Fruit fly (Drosophila melanogaster) S2 (cell line): ENCODE data around the gene Or1a.

Experiments
- CG8478 ChIP-seq: fragments of >200 bp; optimal IDR thresholded peaks from 2 replicates; lab custom pipeline; 2018
- CTCF ChIP-seq, 2 experiments: fragments of >200 bp; optimal IDR thresholded peaks; 2 replicates each; lab custom pipeline; 2018

The Or1a gene

DNA sequence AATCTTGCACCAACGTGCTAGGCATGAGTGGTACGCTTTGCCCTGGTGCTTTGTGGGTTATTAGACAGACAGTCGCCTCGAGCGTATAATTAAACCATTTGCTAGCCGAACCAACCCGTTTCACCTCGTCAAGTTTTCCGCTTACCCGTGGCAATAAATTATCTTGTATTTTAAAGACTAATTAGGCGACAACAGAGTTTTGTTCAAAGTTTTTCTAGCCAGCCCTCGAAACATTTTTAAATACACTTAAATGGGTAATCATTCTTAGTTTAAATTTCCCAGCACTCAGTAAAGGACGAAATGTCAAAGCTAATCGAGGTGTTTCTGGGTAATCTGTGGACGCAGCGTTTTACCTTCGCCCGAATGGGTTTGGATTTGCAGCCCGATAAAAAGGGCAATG lies at the start of gene Or1a:
Gene Or1a (plus strand): TSS at position 301 of the 400 bp plus-strand sequence.
- TF ChIP-seq CTCF (optimal IDR thresholded peaks at IDR 0.05; lab: Kevin White, UChicago) (no peak), CG8478 (lab: Kevin White, UChicago) (no peak)

DNA sequence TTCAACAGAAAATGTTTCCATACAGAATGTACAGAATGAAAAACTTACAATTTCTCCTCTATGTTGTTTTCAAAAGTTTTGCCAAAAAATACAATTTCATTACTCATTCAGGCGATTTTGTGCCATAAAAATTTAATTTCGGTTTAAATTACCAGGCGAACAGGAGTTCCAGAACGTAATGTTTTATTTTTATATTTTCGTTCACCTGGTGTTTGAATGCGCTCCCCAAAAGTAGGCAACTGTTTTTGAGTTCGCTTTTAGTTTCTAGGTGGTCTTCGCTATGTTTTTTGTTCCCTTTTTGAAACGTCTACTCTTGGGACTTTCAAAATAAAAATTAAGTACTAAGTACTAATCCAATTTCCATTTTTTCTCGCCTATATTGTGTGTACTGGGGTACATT lies 49.2 kb upstream of the Or1a start:
- no peak for TF ChIP-seq CG8478 (lab: Kevin White, UChicago)
- TF ChIP-seq CTCF (optimal IDR thresholded peaks at IDR 0.05; lab: Kevin White, UChicago) = no peak

DNA sequence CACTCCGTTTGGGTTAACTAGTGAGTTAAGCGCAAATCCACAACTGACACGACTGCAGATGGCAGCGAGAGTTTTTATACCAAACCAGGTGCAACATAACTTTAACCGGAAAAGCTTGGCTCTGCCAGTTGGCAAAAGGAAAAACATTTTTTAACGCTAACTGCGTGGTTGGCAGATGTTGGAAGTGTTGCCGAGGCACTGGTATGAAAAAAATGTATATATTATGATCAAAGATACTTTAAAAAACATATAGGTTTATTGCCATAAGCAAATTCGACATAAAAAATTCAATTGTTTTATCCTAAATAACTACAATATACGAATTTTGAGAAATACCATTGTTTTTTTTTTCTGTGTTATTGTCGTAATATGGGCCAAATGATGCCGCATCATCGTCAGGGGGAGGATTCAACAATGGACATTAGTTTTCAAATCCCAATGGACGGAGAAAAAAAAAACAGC lies 47.9 kb upstream of the Or1a start, which contains the start of gene CG13376:
Gene CG13376 (minus strand): TSS at position 51 of the 462 bp plus-strand sequence.
- TF ChIP-seq CG8478 (lab: Kevin White, UChicago) (no peak), CTCF (optimal IDR thresholded peaks at IDR 0.05; lab: Kevin White, UChicago) (no peak)

DNA sequence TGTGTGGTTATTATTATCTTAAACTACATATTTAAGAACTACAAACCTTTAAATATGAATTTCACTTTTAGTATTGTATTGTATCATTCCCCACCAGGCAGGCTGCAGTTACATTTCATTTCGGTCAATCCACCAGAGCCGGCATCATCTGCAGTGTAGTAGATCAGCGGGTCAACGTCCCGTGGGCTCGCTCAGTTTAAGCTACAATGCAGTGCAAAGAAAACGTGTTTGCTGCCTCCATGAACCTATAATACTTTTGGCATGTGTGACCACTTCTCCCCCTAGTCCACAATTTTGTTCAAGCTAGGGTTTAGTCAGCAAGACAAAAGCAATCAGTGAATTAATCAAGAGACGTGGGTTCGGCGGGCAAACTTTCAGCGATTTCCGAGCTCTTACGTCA lies 46.9 kb upstream of the Or1a start:
- no peak for TF ChIP-seq CTCF (optimal IDR thresholded peaks at IDR 0.05; lab: Kevin White, UChicago)
- TF ChIP-seq CG8478 (lab: Kevin White, UChicago) = no peak

DNA sequence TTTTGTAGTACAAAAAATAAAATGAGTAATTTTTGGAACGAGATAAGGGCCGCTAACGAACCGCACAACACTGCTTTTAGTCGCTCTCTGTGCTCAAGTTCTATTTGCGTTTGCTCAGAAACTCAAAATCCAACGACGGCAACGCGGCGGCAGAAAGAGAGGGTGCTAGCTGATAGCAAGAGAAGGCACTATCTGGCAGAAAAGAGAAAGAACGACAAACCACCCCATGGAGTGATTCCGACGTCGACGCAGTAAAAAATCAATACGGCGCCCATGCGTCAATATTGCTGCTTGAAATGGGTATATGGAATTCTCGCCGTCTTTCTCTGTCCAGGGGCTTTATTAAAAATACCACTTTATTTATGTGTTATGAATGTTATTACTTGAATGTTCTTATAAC lies 38.9 kb upstream of the Or1a start:
- TF ChIP-seq CTCF (optimal IDR thresholded peaks at IDR 0.05; lab: Kevin White, UChicago) (no peak), CG8478 (lab: Kevin White, UChicago) (no peak)

DNA sequence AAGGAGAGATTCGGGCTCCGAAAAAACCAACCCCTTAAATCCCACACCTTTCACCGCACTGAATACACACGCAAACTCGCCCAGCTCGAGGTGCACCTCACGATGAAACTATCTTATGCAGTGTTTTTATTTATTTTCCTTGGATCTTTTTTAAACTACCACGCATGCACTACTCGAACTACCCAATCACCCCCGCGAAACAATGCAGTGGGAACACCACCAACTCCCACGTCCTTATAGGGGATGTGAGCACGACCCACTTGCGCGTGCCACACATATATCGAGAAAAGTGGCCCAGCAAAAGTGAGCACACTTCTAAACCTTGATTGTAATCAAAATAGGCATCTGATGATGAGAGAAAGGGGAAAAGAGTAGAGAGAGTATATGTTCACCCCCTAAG lies 38.4 kb upstream of the Or1a start:
- TF ChIP-seq CTCF (optimal IDR thresholded peaks at IDR 0.05; lab: Kevin White, UChicago) (no peak), CG8478 (lab: Kevin White, UChicago) (no peak)

DNA sequence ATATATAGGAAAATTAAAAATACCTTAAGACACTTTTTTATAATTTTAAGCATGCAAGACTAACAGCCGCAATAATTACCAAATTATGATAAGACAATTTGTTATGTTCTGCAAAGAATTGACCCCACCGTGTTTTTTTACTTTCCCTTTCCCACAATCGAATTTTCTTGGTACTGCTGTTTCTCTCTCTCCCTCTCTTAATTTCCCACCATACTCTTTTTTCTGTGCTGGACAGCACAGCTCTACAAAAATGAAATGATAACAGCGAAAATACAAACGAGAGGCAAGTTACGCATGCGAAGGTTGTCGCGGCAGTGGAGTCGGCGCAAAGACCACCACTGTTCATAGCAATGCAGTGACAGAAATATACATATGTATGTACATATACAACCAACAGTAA lies 37.0 kb upstream of the Or1a start:
- TF ChIP-seq CTCF (optimal IDR thresholded peaks at IDR 0.05; lab: Kevin White, UChicago) = no peak
- TF ChIP-seq CG8478 (lab: Kevin White, UChicago) = no peak

DNA sequence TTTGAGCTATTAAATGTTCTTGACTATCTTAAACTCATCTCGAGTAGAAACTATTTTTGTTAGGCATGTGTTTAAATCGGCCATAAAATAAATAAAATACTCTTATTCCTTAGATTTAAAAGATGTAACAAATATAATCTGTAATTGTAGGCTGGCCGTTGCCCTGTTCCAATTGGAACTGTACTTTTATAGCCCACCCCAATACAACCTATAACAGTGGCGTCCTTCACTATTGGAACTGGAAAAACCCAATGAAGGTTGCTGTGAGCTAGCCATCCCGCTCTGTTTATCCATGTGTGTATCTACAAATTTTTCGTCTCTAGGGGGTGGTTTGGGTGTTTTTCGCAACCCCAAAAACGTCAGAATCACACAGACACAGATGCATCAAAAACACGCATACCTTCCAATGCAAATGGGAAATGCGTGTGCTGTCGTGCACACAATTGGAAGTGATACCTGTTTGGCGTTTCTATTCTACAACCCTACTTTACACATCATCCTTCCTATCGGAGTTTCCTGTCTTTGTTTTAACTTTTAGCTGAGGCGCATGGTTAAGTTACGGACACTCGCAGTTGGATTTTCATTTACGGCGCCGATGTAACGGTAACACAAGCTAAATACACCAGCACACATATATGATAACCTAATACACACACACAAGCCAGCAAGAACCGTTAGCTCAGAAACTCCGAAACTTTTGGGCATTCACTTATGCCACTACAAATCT lies 36.4 kb upstream of the Or1a start:
- TF ChIP-seq CTCF (optimal IDR thresholded peaks at IDR 0.05; lab: Kevin White, UChicago) = no peak

DNA sequence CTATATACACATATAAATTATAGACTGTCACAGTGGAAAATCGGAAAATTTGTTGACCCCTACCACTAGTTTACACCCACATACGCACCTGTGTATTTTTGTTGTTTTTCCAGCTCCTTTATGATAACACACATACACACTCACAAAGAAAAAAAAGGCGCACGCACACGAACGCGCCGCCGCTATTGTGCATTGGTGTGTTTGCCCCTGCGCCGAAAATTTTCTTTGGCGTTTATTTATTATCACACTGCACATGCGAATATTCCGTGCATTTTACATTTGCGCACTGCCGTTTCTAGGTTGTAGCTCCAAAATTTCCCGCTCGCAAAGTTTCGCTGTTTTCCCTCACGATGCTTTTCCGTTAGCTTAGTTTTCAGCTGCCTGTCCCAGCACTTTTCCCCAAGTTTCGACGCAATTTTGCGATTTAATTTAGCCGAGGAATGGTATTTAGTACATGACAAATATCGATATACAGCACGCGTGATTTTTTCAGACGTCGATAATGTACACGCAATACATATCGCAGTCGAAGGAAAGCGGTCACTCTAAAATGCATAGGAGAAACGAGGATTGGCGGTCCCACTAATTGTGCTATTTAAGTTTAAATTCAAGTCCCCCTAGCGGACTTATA lies 35.7 kb upstream of the Or1a start, which contains the start of the genes CG3777 and ewg:
Gene CG3777 (plus strand): TSS at position 607 of the 631 bp plus-strand sequence.
Gene ewg (minus strand): TSS at position 622 of the 631 bp plus-strand sequence.
- peak in 1 of 2 experiments; percentile 16 for TF ChIP-seq CTCF (optimal IDR thresholded peaks at IDR 0.05; lab: Kevin White, UChicago)
- no peak for TF ChIP-seq CG8478 (lab: Kevin White, UChicago)

DNA sequence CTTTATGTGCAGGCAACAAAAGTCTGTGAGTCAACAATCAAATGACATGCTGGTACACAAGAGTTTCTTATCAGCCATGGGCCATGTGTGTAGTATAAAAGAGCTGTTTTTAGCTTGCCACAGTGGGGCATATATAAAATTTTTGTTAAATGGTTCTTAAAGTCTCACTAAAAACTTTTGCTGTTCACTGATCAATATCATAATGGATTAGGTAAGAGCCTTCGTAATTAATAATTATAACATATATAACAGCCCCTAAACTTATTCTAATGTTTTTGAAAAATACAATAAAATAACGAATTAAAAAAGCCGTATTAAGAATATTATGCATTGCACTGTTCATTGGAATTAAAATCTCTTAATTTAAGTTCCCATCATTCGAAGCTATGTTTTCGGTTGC lies 21.7 kb upstream of the Or1a start:
- TF ChIP-seq CTCF (optimal IDR thresholded peaks at IDR 0.05; lab: Kevin White, UChicago) (no peak), CG8478 (lab: Kevin White, UChicago) (no peak)

DNA sequence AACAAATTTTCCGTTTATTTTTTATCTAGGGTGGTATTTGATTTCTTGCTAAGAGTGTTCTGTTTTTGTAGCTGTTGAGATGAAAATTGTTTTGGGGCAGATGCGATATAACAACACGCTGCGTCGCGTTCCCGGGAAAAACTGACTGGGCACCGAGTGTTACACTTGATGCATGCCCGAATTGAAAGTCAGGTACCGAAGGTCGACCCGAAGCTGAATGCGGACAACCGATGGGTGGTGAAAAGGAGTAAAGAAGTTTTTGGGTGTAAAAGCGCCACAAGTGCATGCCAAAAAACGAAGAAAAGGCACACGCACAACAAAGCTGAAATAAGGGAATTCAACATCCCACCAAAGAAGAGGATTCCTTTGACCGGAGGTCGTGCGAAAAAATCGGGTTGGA lies 20.1 kb upstream of the Or1a start, which contains the start of gene CG13375:
Gene CG13375 (minus strand): TSS at position 124 of the 400 bp plus-strand sequence.
- TF ChIP-seq CTCF (optimal IDR thresholded peaks at IDR 0.05; lab: Kevin White, UChicago) (no peak), CG8478 (lab: Kevin White, UChicago) (no peak)

DNA sequence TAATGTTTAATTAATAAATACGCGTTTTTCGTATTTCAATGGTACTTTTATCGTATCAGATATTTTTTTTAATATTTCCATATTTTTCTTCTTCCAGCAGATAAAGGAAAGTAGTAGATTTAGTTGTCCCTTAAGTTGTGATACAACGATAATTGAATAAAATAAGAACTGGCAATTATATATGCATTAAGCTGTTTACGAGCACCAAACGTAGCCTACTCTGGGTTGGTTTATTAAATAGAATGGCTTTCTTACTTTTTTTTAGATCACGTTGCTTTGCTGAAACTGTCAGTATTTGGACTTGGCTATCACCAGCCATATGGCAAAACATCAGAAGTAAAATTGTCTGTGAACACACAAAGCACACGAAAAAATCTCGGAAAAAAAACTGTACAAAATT lies 7.5 kb upstream of the Or1a start, which contains the start of gene CG12470:
Gene CG12470 (plus strand): TSS at position 301 of the 400 bp plus-strand sequence.
- no peak for TF ChIP-seq CG8478 (lab: Kevin White, UChicago)

DNA sequence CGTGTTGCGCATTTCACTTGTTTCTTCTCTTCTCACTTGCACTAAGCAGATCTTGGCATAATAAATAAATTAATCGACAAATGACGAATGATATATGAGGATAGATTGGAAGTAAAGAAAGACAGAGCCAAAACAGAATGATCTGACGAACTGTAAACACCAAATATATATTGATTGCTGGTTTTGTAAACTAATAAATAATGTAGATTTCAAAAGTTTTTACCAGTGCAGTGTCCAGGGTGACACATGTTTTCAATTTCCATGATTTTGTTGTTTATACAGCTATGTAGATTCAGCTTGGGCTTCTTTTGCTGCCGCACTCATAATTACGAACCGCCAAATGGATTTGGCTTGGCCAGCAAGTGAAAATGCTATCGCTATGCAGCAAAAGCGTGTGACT lies 3.6 kb upstream of the Or1a start:
- TF ChIP-seq CTCF (optimal IDR thresholded peaks at IDR 0.05; lab: Kevin White, UChicago) (no peak), CG8478 (lab: Kevin White, UChicago) (no peak)

DNA sequence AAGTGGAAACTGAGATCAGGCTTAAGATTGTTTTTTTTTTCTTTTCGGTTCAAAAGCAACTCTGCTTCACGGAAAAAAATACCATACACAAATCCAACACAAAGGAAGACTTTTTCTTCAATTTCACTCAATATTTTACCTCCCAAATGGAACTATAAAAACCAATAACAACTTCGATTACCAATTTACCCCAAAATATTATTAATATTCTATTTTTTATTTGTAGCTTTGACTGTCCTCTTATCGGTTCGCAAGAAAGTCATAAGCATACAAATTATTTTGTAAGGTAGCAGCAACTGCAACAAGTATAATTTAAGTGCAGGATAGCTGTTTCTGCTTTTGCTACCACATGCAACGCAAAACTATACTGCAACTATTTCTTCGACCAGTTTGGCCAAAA lies 19.0 kb downstream of the Or1a start:
- TF ChIP-seq CTCF (optimal IDR thresholded peaks at IDR 0.05; lab: Kevin White, UChicago) (no peak), CG8478 (lab: Kevin White, UChicago) (no peak)

DNA sequence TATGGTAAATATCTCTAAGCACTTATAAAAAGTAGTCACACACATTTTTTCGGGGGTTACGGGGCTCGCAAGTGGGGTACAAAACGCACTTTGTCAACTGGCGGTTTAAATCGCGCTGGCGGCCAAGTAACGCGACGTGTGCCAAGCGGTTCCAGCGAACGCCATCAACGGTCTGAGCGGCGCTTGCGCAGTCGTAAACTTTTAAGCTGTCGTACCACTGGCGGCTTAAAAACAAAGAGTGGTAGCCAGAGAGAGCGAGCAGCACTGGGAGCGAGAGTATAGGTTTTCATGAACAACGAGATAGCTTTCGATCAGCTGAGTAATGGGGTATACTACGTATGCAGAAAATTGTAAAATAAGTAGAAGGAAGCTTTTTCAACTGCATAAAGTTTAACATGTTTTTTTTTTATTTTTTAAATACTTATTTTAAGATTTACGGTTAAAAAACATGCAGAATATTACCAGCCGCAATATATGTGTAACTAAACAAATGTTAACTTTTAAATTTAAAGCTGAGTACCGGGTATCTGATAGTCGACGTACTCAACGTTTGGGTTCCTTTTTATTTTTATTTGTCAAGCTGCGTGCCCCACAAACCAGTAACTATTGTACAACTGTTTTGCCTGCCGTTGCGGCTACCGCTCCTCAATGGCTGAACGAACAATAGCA lies 19.8 kb downstream of the Or1a start:
- TF ChIP-seq CTCF (optimal IDR thresholded peaks at IDR 0.05; lab: Kevin White, UChicago) (no peak), CG8478 (lab: Kevin White, UChicago) (no peak)
